Worm (Caenorhabditis elegans): Measurements from ENCODE around the gene ptd-2.

ce11 chrV:9225675-9226144, 24.3 kb upstream of the ptd-2 start, which contains the start of gene F07C3.2:
- TF ChIP-seq nhr-237 (tag; optimal IDR thresholded peaks at IDR 0.05), result no peak
- no peak for TF ChIP-seq unc-39 (tag; optimal IDR thresholded peaks at IDR 0.05)
- no peak for TF ChIP-seq ztf-11 (tag; optimal IDR thresholded peaks at IDR 0.05)
- TF ChIP-seq unc-62 (GFP tag; optimal IDR thresholded peaks at IDR 0.05 in 1 of 2), result peak in 1 of 2 experiments; percentile 1
- no peak for TF ChIP-seq unc-62 (tag; optimal IDR thresholded peaks at IDR 0.05)
- no peak for TF ChIP-seq lin-1 (GFP tag; IDR thresholded peaks at IDR 0.05)
- TF ChIP-seq ama-1 (optimal IDR thresholded peaks at IDR 0.05), result no peak
- TF ChIP-seq dmd-6 (GFP tag; IDR thresholded peaks at IDR 0.05), result no peak
- TF ChIP-seq R02D3.7 (tag; optimal IDR thresholded peaks at IDR 0.05), result no peak
- no peak for TF ChIP-seq unc-130 (GFP tag; optimal IDR thresholded peaks at IDR 0.05)
- TF ChIP-seq lsy-2 (tag; optimal IDR thresholded peaks at IDR 0.05), result no peak
- no peak for TF ChIP-seq T20F7.1 (GFP tag; optimal IDR thresholded peaks at IDR 0.05)
- TF ChIP-seq nhr-111 (GFP tag; optimal IDR thresholded peaks at IDR 0.05), result no peak
- TF ChIP-seq nhr-48 (tag; optimal IDR thresholded peaks at IDR 0.05), result no peak

Measured in whole organism, L4 larva.